Fruit fly (Drosophila melanogaster) whole organism, wandering third instar larva: ENCODE results near the gene CG15056.

Experiments used
- Abd-B ChIP-seq: fragments of >200 bp; optimal IDR thresholded peaks from 2 replicates; lab custom pipeline; 2017; ENCODE audit warnings: missing biosample characterization, missing genetic modification characterization
- CG32264 ChIP-seq: fragments of 200-800 bp; sonication (Bioruptor generic); optimal IDR thresholded peaks from 2 replicates; lab custom pipeline; 2016; ENCODE audit warnings: missing biosample characterization, missing genetic modification characterization
- CG9705 ChIP-seq: fragments of 200-800 bp; sonication (Bioruptor generic); optimal IDR thresholded peaks from 2 replicates; lab custom pipeline; 2018; ENCODE audit warnings: missing biosample characterization, mild to moderate bottlenecking, missing genetic modification characterization
- CrebA ChIP-seq: fragments of 200-800 bp; sonication (Bioruptor generic); optimal IDR thresholded peaks from 2 replicates; lab custom pipeline; 2016; ENCODE audit warnings: missing biosample characterization, mild to moderate bottlenecking, missing genetic modification characterization, borderline replicate concordance
- Dfd ChIP-seq: fragments of >200 bp; optimal IDR thresholded peaks from 2 replicates; lab custom pipeline; 2017; ENCODE audit warnings: missing biosample characterization, missing genetic modification characterization
- Dif ChIP-seq: fragments of 200-275, 200-300 bp; sonication (Bioruptor generic); optimal IDR thresholded peaks from 2 replicates; lab custom pipeline; 2018; ENCODE audit warnings: missing biosample characterization, missing genetic modification characterization; ENCODE audit not compliant: partially characterized antibody
- GATAd ChIP-seq: sonication (Bioruptor generic); optimal IDR thresholded peaks from 2 replicates; lab custom pipeline; 2016; ENCODE audit warnings: missing biosample characterization, missing genetic modification characterization
- HLH106 ChIP-seq: fragments of 200-800 bp; optimal IDR thresholded peaks from 3 replicates; lab custom pipeline; 2019; ENCODE audit warnings: missing biosample characterization, mild to moderate bottlenecking, missing genetic modification characterization, moderate library complexity
- Hnf4 ChIP-seq: fragments of 200-800 bp; sonication (Bioruptor generic); optimal IDR thresholded peaks from 2 replicates; lab custom pipeline; 2016; ENCODE audit warnings: missing biosample characterization, mild to moderate bottlenecking, missing genetic modification characterization
- Hr78 ChIP-seq: fragments of >200 bp; optimal IDR thresholded peaks from 2 replicates; lab custom pipeline; 2017; ENCODE audit warnings: missing biosample characterization, missing genetic modification characterization
- Hr83 ChIP-seq: fragments of 200-300 bp; sonication (Bioruptor generic); optimal IDR thresholded peaks from 2 replicates; lab custom pipeline; 2016; ENCODE audit warnings: missing biosample characterization, mild to moderate bottlenecking, missing genetic modification characterization, moderate library complexity; ENCODE audit not compliant: poor library complexity, severe bottlenecking
- Jra ChIP-seq: sonication (Bioruptor generic); optimal IDR thresholded peaks from 2 replicates; lab custom pipeline; 2016; ENCODE audit warnings: missing biosample characterization, missing genetic modification characterization
- Mio ChIP-seq: sonication (Bioruptor generic); optimal IDR thresholded peaks from 2 replicates; lab custom pipeline; 2016; ENCODE audit warnings: missing biosample characterization, missing genetic modification characterization
- Myc ChIP-seq: fragments of >200 bp; optimal IDR thresholded peaks from 2 replicates; lab custom pipeline; 2017
- N ChIP-seq: fragments of >200 bp; optimal IDR thresholded peaks from 2 replicates; lab custom pipeline; 2018; ENCODE audit warnings: missing biosample characterization, missing external identifiers, missing genetic modification characterization
- OdsH ChIP-seq: fragments of 200-800 bp; sonication (Bioruptor generic); optimal IDR thresholded peaks from 2 replicates; lab custom pipeline; 2016; ENCODE audit warnings: missing biosample characterization, mild to moderate bottlenecking, missing genetic modification characterization
- Rel ChIP-seq, 2 experiments: fragments of 200-800 bp; sonication (Bioruptor generic) in 1 of 2; optimal IDR thresholded peaks; 2 replicates in 1 of 2; 3 replicates in 1 of 2; lab custom pipeline; 2016 to 2019; ENCODE audit warnings: mild to moderate bottlenecking in 2 of 2, missing biosample characterization in 2 of 2, missing genetic modification characterization in 2 of 2, moderate library complexity in 1 of 2
- Sp1 ChIP-seq: fragments of 200-800 bp; sonication (Bioruptor generic); optimal IDR thresholded peaks from 3 replicates; lab custom pipeline; 2019; ENCODE audit warnings: missing biosample characterization, mild to moderate bottlenecking, missing genetic modification characterization, moderate library complexity
- Vsx2 ChIP-seq: fragments of 200-300, 225-300 bp; sonication (Bioruptor generic); optimal IDR thresholded peaks from 2 replicates; lab custom pipeline; 2018; ENCODE audit warnings: missing biosample characterization, missing genetic modification characterization; ENCODE audit not compliant: partially characterized antibody
- br ChIP-seq: fragments of 200-800 bp; sonication (Bioruptor generic); optimal IDR thresholded peaks from 2 replicates; lab custom pipeline; 2016; ENCODE audit warnings: missing biosample characterization, missing genetic modification characterization
- brk ChIP-seq: fragments of 200-800 bp; sonication (Bioruptor generic); optimal IDR thresholded peaks from 2 replicates; lab custom pipeline; 2016; ENCODE audit warnings: missing biosample characterization, mild to moderate bottlenecking, missing genetic modification characterization
- dl ChIP-seq, 2 experiments: fragments of 175-275, 200-275 bp in 1 of 2; fragments of 200-275 bp in 1 of 2; sonication (Bioruptor generic); optimal IDR thresholded peaks; lab custom pipeline; 2018; ENCODE audit warnings: mild to moderate bottlenecking in 2 of 2, missing biosample characterization in 2 of 2, missing genetic modification characterization in 2 of 2, moderate library complexity in 2 of 2; ENCODE audit not compliant: partially characterized antibody in 2 of 2, insufficient read depth in 1 of 2
- dmrt93B ChIP-seq: fragments of 200-800 bp; sonication (Bioruptor generic); optimal IDR thresholded peaks from 2 replicates; lab custom pipeline; 2018; ENCODE audit warnings: missing biosample characterization, mild to moderate bottlenecking, missing genetic modification characterization
- dsf ChIP-seq: sonication (Bioruptor generic); optimal IDR thresholded peaks from 2 replicates; lab custom pipeline; 2016; ENCODE audit warnings: missing biosample characterization, missing genetic modification characterization, borderline replicate concordance
- ey ChIP-seq: fragments of 200-800 bp; sonication (Bioruptor generic); optimal IDR thresholded peaks from 2 replicates; lab custom pipeline; 2016; ENCODE audit warnings: missing biosample characterization, missing genetic modification characterization
- foxo ChIP-seq, 2 experiments: fragments of 200-800 bp; sonication (Bioruptor generic); optimal IDR thresholded peaks; 2 replicates in 1 of 2; 3 replicates in 1 of 2; lab custom pipeline; 2016 to 2017; ENCODE audit warnings: missing biosample characterization in 2 of 2, missing genetic modification characterization in 2 of 2
- fru ChIP-seq: fragments of 200-800 bp; sonication (Bioruptor generic); optimal IDR thresholded peaks from 3 replicates; lab custom pipeline; 2016; ENCODE audit warnings: missing biosample characterization, mild to moderate bottlenecking, missing genetic modification characterization
- h ChIP-seq: fragments of 200-800 bp; sonication (Bioruptor generic); optimal IDR thresholded peaks from 3 replicates; lab custom pipeline; 2016; ENCODE audit warnings: missing biosample characterization, mild to moderate bottlenecking, missing genetic modification characterization
- jim ChIP-seq: fragments of 175-275, 200-325 bp; sonication (Bioruptor generic); optimal IDR thresholded peaks from 2 replicates; lab custom pipeline; 2016; ENCODE audit warnings: missing biosample characterization, mild to moderate bottlenecking, missing genetic modification characterization
- lola ChIP-seq: fragments of >200 bp; optimal IDR thresholded peaks from 2 replicates; lab custom pipeline; 2017; ENCODE audit warnings: missing biosample characterization, missing genetic modification characterization
- pan ChIP-seq: fragments of >200 bp; optimal IDR thresholded peaks from 2 replicates; lab custom pipeline; 2017
- psq ChIP-seq: fragments of 200-800 bp; sonication (Bioruptor generic); optimal IDR thresholded peaks from 3 replicates; lab custom pipeline; 2017; ENCODE audit warnings: missing biosample characterization, mild to moderate bottlenecking, missing genetic modification characterization, moderate library complexity
- rgr ChIP-seq: fragments of 200-800 bp; sonication (Bioruptor generic); optimal IDR thresholded peaks from 3 replicates; lab custom pipeline; 2016; ENCODE audit warnings: missing biosample characterization, mild to moderate bottlenecking, missing genetic modification characterization
- sage ChIP-seq: fragments of 200-800 bp; sonication (Bioruptor generic); optimal IDR thresholded peaks from 2 replicates; lab custom pipeline; 2016; ENCODE audit warnings: missing biosample characterization, mild to moderate bottlenecking, missing genetic modification characterization
- sv ChIP-seq: fragments of 200-800 bp; sonication (Bioruptor generic); optimal IDR thresholded peaks from 3 replicates; lab custom pipeline; 2016; ENCODE audit warnings: missing biosample characterization, missing genetic modification characterization
- tai ChIP-seq: sonication (Bioruptor generic); optimal IDR thresholded peaks from 2 replicates; lab custom pipeline; 2016; ENCODE audit warnings: missing biosample characterization, missing genetic modification characterization
- usp ChIP-seq: fragments of >200 bp; optimal IDR thresholded peaks from 2 replicates; lab custom pipeline; 2017; ENCODE audit warnings: missing biosample characterization, missing genetic modification characterization
- woc ChIP-seq: sonication (Bioruptor generic); optimal IDR thresholded peaks from 2 replicates; lab custom pipeline; 2016; ENCODE audit warnings: missing biosample characterization, mild to moderate bottlenecking, missing genetic modification characterization

CG15056 gene

DNA sequence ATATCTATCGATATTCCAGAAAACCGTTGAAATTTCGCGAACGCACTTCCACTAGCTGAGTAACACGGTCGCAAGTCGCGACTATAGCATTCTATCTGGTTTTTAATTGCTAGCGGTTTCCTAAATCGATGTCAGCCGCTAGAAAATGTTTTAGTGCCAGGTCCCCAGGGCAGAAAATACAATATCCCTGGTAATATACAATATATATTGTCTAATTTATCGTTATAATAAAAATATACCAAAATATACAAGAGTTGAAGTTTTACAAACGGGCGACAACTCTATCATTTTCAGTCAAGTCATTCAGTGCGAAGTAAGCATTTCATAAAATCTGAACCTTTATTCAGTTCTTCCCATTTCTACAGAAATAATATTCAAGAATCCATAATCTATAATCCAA lies at the start of gene CG15056:
Gene CG15056, plus strand, starts transcription at position 301 of the 400 bp plus-strand sequence.
- TF ChIP-seq Hr83 (GFP tag; lab: Kevin White, UChicago) (no peak), br (GFP tag; lab: Kevin White, UChicago) (no peak), Hr78 (GFP tag; lab: Kevin White, UChicago) (no peak)

DNA sequence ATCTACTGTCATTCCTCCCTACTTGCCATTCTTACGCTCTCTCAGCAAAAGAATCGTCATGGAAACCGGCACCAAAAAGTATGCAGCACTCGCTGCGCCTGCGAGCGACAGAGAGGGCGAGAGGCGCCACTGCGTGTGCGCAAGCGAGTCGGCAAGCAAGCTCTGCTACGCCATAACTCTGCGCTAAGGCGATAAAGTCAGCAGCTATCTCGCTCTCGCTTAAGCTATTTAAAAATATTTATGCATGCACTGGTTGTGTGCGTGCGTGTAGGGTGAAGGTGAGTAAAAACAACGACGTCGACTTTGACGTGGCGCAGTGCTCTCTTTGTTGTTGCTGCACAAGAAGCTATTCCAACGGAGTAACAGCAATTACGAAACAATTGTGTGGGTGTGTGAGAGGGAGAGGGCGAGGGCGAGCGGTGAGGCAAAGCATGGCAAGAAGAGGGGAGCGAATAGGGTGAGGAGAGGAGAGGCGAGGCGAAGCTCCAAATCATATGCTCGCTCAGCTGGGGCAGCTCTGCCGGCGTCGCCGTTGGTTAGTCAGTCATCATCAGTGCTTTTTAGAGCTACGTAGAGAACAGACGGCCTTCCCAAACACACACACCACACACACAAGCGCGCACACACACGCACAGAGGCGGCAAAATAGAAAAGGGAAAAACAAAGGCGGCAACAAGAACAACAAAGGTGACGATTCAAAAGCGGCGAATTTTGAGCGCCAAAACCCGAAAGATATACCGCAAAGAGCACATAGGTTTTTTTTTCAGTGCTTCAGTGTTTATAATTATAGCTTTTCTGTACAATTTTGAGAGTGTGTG lies 49.0 kb upstream of the CG15056 start, which contains the start of gene CrebB:
Gene CrebB, plus strand, starts transcription at position 325 of the 818 bp plus-strand sequence.
- no peak for TF ChIP-seq N (GFP tag; lab: Kevin White, UChicago)
- TF ChIP-seq Rel (GFP tag; optimal IDR thresholded peaks at IDR 0.05; lab: Kevin White, UChicago) = no peak
- peak; percentile 46 for TF ChIP-seq Rel (tag; optimal IDR thresholded peaks at IDR 0.05; lab: Kevin White, UChicago)
- no peak for TF ChIP-seq jim (GFP tag; lab: Kevin White, UChicago)
- peak; percentile 51 for TF ChIP-seq Mio (GFP tag; lab: Kevin White, UChicago)
- TF ChIP-seq lola (GFP tag; lab: Kevin White, UChicago) = no peak
- TF ChIP-seq CG9705 (GFP tag; lab: Kevin White, UChicago) = no peak
- no peak for TF ChIP-seq CG32264 (GFP tag; lab: Kevin White, UChicago)
- peak; percentile 51 for TF ChIP-seq Vsx2
- peak; percentile 53 for TF ChIP-seq Dif (GFP tag; lab: Kevin White, UChicago)
- TF ChIP-seq Abd-B = no peak
- TF ChIP-seq Myc (lab: Kevin White, UChicago) = no peak
- TF ChIP-seq rgr (GFP tag; lab: Kevin White, UChicago) = peak; percentile 48
- TF ChIP-seq pan = no peak
- TF ChIP-seq OdsH (GFP tag; lab: Kevin White, UChicago) = peak; percentile 30
- no peak for TF ChIP-seq Hnf4 (GFP tag; lab: Kevin White, UChicago)
- TF ChIP-seq psq (GFP tag; lab: Kevin White, UChicago) = no peak
- TF ChIP-seq sage (GFP tag; lab: Kevin White, UChicago) = no peak
- TF ChIP-seq brk (GFP tag; lab: Kevin White, UChicago) = no peak
- peak; percentile 89 for TF ChIP-seq CrebA (GFP tag; lab: Kevin White, UChicago)
- peak; percentile 56 for TF ChIP-seq h (GFP tag; lab: Kevin White, UChicago)
- TF ChIP-seq foxo (GFP tag; optimal IDR thresholded peaks at IDR 0.05; lab: Kevin White, UChicago) = peak in 1 of 2 experiments; percentile 24
- TF ChIP-seq tai (GFP tag; lab: Kevin White, UChicago) = no peak
- TF ChIP-seq dl (GFP tag; optimal IDR thresholded peaks at IDR 0.05; lab: Kevin White, UChicago; ENCODE audit: insufficient read depth in 1 of 2, partially characterized antibody in 2 of 2) = peak in 1 of 2 experiments; percentile 15
- TF ChIP-seq HLH106 = no peak
- no peak for TF ChIP-seq sv (GFP tag; lab: Kevin White, UChicago)
- TF ChIP-seq Sp1 (GFP tag; lab: Kevin White, UChicago) = no peak
- TF ChIP-seq br (GFP tag; lab: Kevin White, UChicago) = peak; percentile 56
- peak; percentile 63 for TF ChIP-seq Hr83 (GFP tag; lab: Kevin White, UChicago)
- TF ChIP-seq dsf (GFP tag; lab: Kevin White, UChicago) = no peak
- TF ChIP-seq woc (GFP tag; lab: Kevin White, UChicago) = no peak
- TF ChIP-seq Dfd = no peak
- TF ChIP-seq Jra (GFP tag; lab: Kevin White, UChicago) = no peak
- TF ChIP-seq Hr78 (GFP tag; lab: Kevin White, UChicago) = no peak
- TF ChIP-seq usp = no peak
- no peak for TF ChIP-seq GATAd
- peak; percentile 29 for TF ChIP-seq fru
- TF ChIP-seq dmrt93B (GFP tag; lab: Kevin White, UChicago) = no peak
- TF ChIP-seq ey (GFP tag; lab: Kevin White, UChicago) = peak; percentile 52
